Fruit fly (Drosophila melanogaster) whole organism: ENCODE results near the gene Atg6.

ENCODE experiments used
- CG8478 ChIP-seq: fragments of >200 bp; optimal IDR thresholded peaks from 2 replicates; lab custom pipeline; 2018; ENCODE audit warnings: inconsistent platforms
- pan ChIP-seq: fragments of >200 bp; optimal IDR thresholded peaks from 2 replicates; lab custom pipeline; 2017
- psq ChIP-seq: fragments of >200 bp; optimal IDR thresholded peaks from 2 replicates; lab custom pipeline; 2017

- no peak for TF ChIP-seq pan (lab: Kevin White, UChicago)
- no peak for TF ChIP-seq psq (lab: Kevin White, UChicago)
- no peak for TF ChIP-seq CG8478 (lab: Kevin White, UChicago)
These were observed 19.4 kb upstream of the Atg6 start for dm6 chr3R:24069965-24070364.
